Fruit fly (Drosophila melanogaster): ENCODE data around the gene Ets21C.

- TF ChIP-seq CG10348 (GFP tag; IDR thresholded peaks at IDR 0.05) (no peak), CG12605 (GFP tag; IDR thresholded peaks at IDR 0.05) (no peak), CG34367 (tag; optimal IDR thresholded peaks at IDR 0.05) (no peak), CG13204 (GFP tag; optimal IDR thresholded peaks at IDR 0.05) (no peak), Snoo (tag; optimal IDR thresholded peaks at IDR 0.05) (no peak), CG14655 (GFP tag; optimal IDR thresholded peaks at IDR 0.05) (no peak), CG8301 (tag; optimal IDR thresholded peaks at IDR 0.05) (no peak), CG17806 (tag; optimal IDR thresholded peaks at IDR 0.05) (no peak), CG9948 (tag; optimal IDR thresholded peaks at IDR 0.05) (no peak), EcR (GFP tag; optimal IDR thresholded peaks at IDR 0.05) (no peak)
Measured at dm6 chr2L:505009-505408, 47.7 kb downstream of the Ets21C start.

Data from whole organism, pupa.